Fruit fly (Drosophila melanogaster) whole organism, embryonic: ENCODE results near the gene SC35.
A peak's percentile ranks its signal among the peaks of the same experiment; 100 is the strongest.

ENCODE experiments used
- C15 ChIP-seq: fragments of 200-800 bp; sonication (Bioruptor generic); IDR thresholded peaks from 3 replicates; pipeline ENCODE4 v1.3.6; 2022; ENCODE audit warnings: missing biosample characterization, missing genetic modification characterization
- CG10267 ChIP-seq: fragments of 200-800 bp; sonication (Bioruptor generic); optimal IDR thresholded peaks from 2 replicates; lab custom pipeline; 2018; ENCODE audit warnings: missing biosample characterization, mild to moderate bottlenecking, missing genetic modification characterization, moderate library complexity
- CG12236 ChIP-seq: fragments of 200-800 bp; sonication (Bioruptor generic); optimal IDR thresholded peaks from 2 replicates; lab custom pipeline; 2016; ENCODE audit warnings: missing biosample characterization, missing genetic modification characterization
- CG1233 ChIP-seq: fragments of 200-800 bp; sonication (Bioruptor generic); optimal IDR thresholded peaks from 4 replicates; lab custom pipeline; 2018; ENCODE audit warnings: missing biosample characterization, mild to moderate bottlenecking, missing genetic modification characterization
- CG6683 ChIP-seq: fragments of 200-800 bp; sonication (Bioruptor generic); optimal IDR thresholded peaks from 2 replicates; lab custom pipeline; 2017; ENCODE audit warnings: missing biosample characterization, mild to moderate bottlenecking, missing genetic modification characterization, missing genetic modification reagents
- CG8359 ChIP-seq: fragments of 200-800 bp; sonication (Bioruptor generic); optimal IDR thresholded peaks from 2 replicates; lab custom pipeline; 2017; ENCODE audit warnings: missing biosample characterization, mild to moderate bottlenecking, missing genetic modification characterization, borderline replicate concordance
- E2f1 ChIP-seq: fragments of 200-800 bp; sonication (Bioruptor generic); IDR thresholded peaks from 2 replicates; pipeline ENCODE4 v1.3.6; 2022; ENCODE audit warnings: missing biosample characterization, missing genetic modification characterization
- HHEX ChIP-seq: fragments of 200-800 bp; sonication (Bioruptor generic); optimal IDR thresholded peaks from 3 replicates; lab custom pipeline; 2017; ENCODE audit warnings: missing biosample characterization, mild to moderate bottlenecking, missing genetic modification characterization, missing genetic modification reagents
- Med ChIP-seq: fragments of 200-800 bp; sonication (Bioruptor generic); peaks from one replicate; lab custom pipeline; 2016; ENCODE audit warnings: missing biosample characterization, missing genetic modification characterization, mild to moderate bottlenecking, inconsistent platforms, moderate library complexity
- Stat92E ChIP-seq, 3 experiments: fragments of >200 bp in 2 of 3; fragments of 200-800 bp in 1 of 3; sonication (Bioruptor generic) in 1 of 3; optimal IDR thresholded peaks; 2 replicates each; lab custom pipeline; 2017 to 2019; ENCODE audit warnings: missing biosample characterization in 3 of 3, missing genetic modification characterization in 3 of 3, mild to moderate bottlenecking in 1 of 3, moderate library complexity in 1 of 3
- mam ChIP-seq: fragments of 200-800 bp; sonication (Bioruptor generic); optimal IDR thresholded peaks from 3 replicates; lab custom pipeline; 2016; ENCODE audit warnings: missing biosample characterization, missing genetic modification characterization
- oc ChIP-seq: fragments of 200-800 bp; sonication (Bioruptor generic); optimal IDR thresholded peaks from 2 replicates; lab custom pipeline; 2018; ENCODE audit warnings: missing biosample characterization, mild to moderate bottlenecking, missing genetic modification characterization, moderate library complexity
- sug ChIP-seq: fragments of 200-800 bp; optimal IDR thresholded peaks from 2 replicates; lab custom pipeline; 2019; ENCODE audit warnings: missing biosample characterization, mild to moderate bottlenecking, missing genetic modification characterization, moderate library complexity

DNA sequence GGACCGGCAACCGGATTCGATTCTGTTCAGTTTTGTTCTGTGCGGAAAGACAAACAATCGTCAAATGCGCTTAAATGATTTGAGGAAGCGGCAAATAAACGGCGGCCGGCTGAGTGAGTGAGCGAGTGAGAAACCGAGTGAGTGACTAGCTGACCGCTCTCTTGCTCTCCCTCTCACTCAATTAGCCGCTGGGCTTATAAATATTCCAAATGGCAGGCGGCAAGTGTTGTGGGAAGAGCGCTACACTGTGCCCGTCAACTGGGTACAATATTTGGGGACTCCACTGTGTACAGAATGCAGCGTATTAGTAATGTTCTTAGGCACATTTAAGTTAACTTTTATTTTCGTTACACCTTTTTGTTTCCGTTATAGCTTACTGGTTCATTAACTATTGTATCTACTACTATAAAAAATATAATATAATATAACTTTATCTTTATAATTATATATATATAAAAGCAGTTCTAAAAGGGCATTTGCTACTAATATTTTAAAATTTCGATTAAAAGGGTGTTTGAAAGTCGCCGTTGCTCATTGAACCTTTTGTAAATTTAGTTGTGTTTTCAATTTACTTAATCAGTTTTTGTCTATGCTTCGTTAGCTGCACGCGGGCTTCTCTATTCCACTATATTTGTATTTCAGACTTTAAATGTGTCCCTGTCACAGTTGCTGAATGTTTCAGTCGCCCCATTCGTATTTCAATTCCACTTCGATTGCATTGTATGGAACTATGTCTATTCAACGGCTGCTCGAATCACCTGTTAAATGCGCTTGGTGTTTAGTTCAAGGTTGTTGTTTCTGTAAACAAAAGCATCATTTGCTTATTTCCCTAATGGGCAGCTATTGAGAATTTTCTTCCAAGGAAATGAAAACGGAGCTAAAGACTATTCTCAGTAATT, 12.4 kb downstream of the SC35 start:
- TF ChIP-seq CG1233 (GFP tag; lab: Kevin White, UChicago) (no peak), Med (GFP tag; lab: Kevin White, UChicago) (peak; percentile 58), oc (tag; lab: Kevin White, UChicago) (no peak), sug (tag; lab: Kevin White, UChicago) (no peak), HHEX (GFP tag; lab: Kevin White, UChicago) (no peak), E2f1 (GFP tag; lab: Robert Waterston, UW) (peak; percentile 27; the same call in 1 of the 2 replicates), Stat92E (GFP tag; optimal IDR thresholded peaks at IDR 0.05; lab: Kevin White, UChicago) (no peak), CG8359 (GFP tag; lab: Kevin White, UChicago) (no peak), CG10267 (tag; lab: Kevin White, UChicago) (no peak), CG6683 (GFP tag; lab: Kevin White, UChicago) (no peak), mam (GFP tag; lab: Kevin White, UChicago) (no peak), CG12236 (no peak), C15 (GFP tag; lab: Robert Waterston, UW) (no peak)
